Fruit fly (Drosophila melanogaster): Measurements from ENCODE around the gene Eip74EF.

Eip74EF gene

DNA sequence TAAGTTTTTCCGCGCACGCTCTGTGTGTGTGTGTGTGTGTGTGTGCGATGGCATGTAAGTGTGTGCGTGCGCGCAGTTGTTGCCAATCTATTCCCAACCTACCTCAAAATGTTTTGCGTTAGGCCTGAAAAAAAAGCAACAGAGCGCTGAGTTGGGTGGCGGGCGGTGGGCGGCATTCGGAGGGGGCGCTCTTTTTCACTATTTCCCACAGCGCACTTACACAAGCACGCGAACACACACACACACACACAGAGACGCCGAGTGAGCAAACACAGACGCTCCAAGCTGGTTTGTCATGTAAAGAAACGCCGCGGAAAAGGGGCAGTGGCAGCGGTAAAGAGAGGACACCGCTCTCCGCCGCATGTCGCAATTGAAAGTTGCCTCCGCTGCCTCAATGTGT is 47.0 kb downstream of the Eip74EF start (continued):
- TF ChIP-seq CG14710 (tag; optimal IDR thresholded peaks at IDR 0.05) (no peak), gcm2 (GFP tag; optimal IDR thresholded peaks at IDR 0.05) (no peak), sug (tag; optimal IDR thresholded peaks at IDR 0.05) (peak; percentile 8), Hr78 (GFP tag; optimal IDR thresholded peaks at IDR 0.05) (peak in 1 of 2 experiments; percentile 26), sr (GFP tag; IDR thresholded peaks at IDR 0.05) (peak; percentile 43; the same call in 1 of the 3 replicates), CG7963 (GFP tag; IDR thresholded peaks at IDR 0.05; ENCODE audit: partially characterized antibody) (no peak), fu2 (GFP tag; optimal IDR thresholded peaks at IDR 0.05) (no peak), CG6175 (GFP tag; IDR thresholded peaks at IDR 0.05) (peak; percentile 65; the same call in 2 of the 3 replicates), rib (GFP tag; IDR thresholded peaks at IDR 0.05) (peak; percentile 55; the same call in 1 of the 2 replicates), ci (GFP tag; IDR thresholded peaks at IDR 0.05) (peak; percentile 67; the same call in 2 of the 3 replicates)

DNA sequence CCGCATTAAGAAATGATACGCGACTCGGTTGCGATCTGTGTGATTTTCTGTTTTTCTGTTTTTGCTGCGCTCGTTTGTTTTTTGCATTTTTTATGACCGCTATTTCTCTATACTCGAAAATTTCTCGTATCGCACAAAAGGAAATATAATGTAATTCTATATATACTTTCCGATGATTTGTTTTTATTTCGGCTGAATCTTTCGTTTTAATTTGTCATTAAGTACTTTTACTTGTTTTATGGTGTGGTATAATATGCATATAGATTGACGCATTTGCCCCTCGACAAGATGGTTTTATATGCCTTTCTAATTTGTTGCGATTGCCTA is 48.6 kb downstream of the Eip74EF start:
- peak; percentile 1 for TF ChIP-seq sens (GFP tag)
- no peak for TF ChIP-seq CG30403 (GFP tag; optimal IDR thresholded peaks at IDR 0.05)
- TF ChIP-seq pan (optimal IDR thresholded peaks at IDR 0.05), result no peak
- TF ChIP-seq pan (GFP tag; optimal IDR thresholded peaks at IDR 0.05 in 1 of 2, IDR thresholded peaks at IDR 0.05 in 1 of 2), result no peak

DNA sequence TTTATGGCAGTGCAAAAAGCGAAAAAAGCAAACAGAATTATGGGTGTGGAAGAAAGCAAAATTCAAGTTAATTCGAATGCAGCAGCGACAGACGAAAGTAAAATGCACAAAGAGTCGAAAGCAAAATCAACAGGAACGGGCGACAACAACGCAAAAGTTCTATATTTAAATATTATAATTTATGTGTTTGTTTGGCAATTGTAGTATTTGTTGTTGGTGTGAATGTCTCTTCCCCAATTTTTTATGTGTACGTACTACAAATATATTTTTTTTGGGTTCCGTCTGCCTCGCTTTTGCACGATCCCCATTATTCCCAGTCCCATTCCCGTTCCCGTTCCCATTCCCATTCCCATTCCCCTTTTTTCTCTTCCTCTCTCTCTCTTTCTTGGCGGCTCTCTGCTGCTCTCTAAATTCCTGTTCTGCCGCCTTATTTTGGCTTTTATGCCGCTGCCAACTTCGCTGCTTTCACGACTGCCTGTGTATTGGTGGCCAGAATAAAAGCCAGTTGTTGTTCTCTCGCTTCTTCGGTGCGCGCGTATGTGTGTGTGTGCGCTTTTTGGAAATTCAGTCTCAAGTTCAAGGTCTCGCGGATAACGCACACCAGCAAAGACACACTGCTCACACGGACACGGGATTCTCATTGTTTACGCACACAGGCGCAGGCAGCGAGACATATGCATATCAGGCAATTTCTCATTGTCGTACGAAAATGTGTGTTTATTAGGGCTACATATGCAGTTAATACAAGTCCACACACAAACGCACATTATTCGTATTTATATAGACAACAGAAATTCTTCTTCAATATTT is 49.2 kb downstream of the Eip74EF start:
- TF ChIP-seq crol (GFP tag; IDR thresholded peaks at IDR 0.05) (peak; percentile 44), Trl (optimal IDR thresholded peaks at IDR 0.05) (peak; percentile 68 to 70), Trl (GFP tag; optimal IDR thresholded peaks at IDR 0.05) (no peak), cg (GFP tag; optimal IDR thresholded peaks at IDR 0.05) (peak; percentile 90), row (GFP tag; IDR thresholded peaks at IDR 0.05) (no peak), Sox102F (GFP tag; optimal IDR thresholded peaks at IDR 0.05) (no peak), nerfin-2 (GFP tag; IDR thresholded peaks at IDR 0.05; ENCODE audit: partially characterized antibody) (no peak), vvl (GFP tag; IDR thresholded peaks at IDR 0.05) (0 out of 2 replicates have a peak, but pooled peaks have one; percentile 11), CG8478 (optimal IDR thresholded peaks at IDR 0.05) (peak; percentile 80), sc (optimal IDR thresholded peaks at IDR 0.05) (no peak), sc (GFP tag; optimal IDR thresholded peaks at IDR 0.05) (no peak), sens (GFP tag) (peak; percentile 4), CG2116 (GFP tag; optimal IDR thresholded peaks at IDR 0.05) (no peak), sna (GFP tag; IDR thresholded peaks at IDR 0.05; ENCODE audit: partially characterized antibody) (no peak), nom (GFP tag; optimal IDR thresholded peaks at IDR 0.05) (peak; percentile 4), yki (optimal IDR thresholded peaks at IDR 0.05) (no peak), Med (GFP tag) (peak; percentile 65), chinmo (GFP tag; IDR thresholded peaks at IDR 0.05; ENCODE audit: partially characterized antibody) (peak; percentile 83; the same call in 2 of the 4 replicates), kni (GFP tag; optimal IDR thresholded peaks at IDR 0.05) (peak; percentile 18), CG13624 (GFP tag; optimal IDR thresholded peaks at IDR 0.05) (no peak), corto (GFP tag; optimal IDR thresholded peaks at IDR 0.05) (peak; percentile 32), Adf1 (GFP tag; IDR thresholded peaks at IDR 0.05) (peak; percentile 86), CG12769 (tag; optimal IDR thresholded peaks at IDR 0.05) (peak; percentile 76), Eip74EF (GFP tag; optimal IDR thresholded peaks at IDR 0.05) (peak; percentile 50 to 69), CG1792 (GFP tag; optimal IDR thresholded peaks at IDR 0.05) (no peak), crc (GFP tag; optimal IDR thresholded peaks at IDR 0.05) (no peak), abd-A (tag; optimal IDR thresholded peaks at IDR 0.05) (peak; percentile 5), sd (tag; optimal IDR thresholded peaks at IDR 0.05) (peak; percentile 46), ftz-f1 (GFP tag; optimal IDR thresholded peaks at IDR 0.05) (peak; percentile 89), Blimp-1 (GFP tag; optimal IDR thresholded peaks at IDR 0.05) (peak; percentile 48), Deaf1 (tag; optimal IDR thresholded peaks at IDR 0.05) (peak; percentile 31), CG30403 (GFP tag; optimal IDR thresholded peaks at IDR 0.05) (no peak), pfk (GFP tag; optimal IDR thresholded peaks at IDR 0.05) (no peak), ci (GFP tag; IDR thresholded peaks at IDR 0.05) (peak; percentile 10; the same call in 1 of the 3 replicates)
